Fruit fly (Drosophila melanogaster) whole organism, embryonic: Measurements from ENCODE around the gene CRAT.

ENCODE experiments used
- CG11696 ChIP-seq: fragments of 200-800 bp; sonication (Bioruptor generic); IDR thresholded peaks from 2 replicates; pipeline ENCODE4 v1.3.6; 2022; ENCODE audit warnings: missing biosample characterization, missing genetic modification characterization
- CG9215 ChIP-seq: fragments of 200-800 bp; sonication (Bioruptor generic); IDR thresholded peaks from 2 replicates; pipeline ENCODE4 v1.3.6; 2022; ENCODE audit warnings: missing biosample characterization, missing genetic modification characterization
- Dek ChIP-seq: fragments of 200-800 bp; sonication (Bioruptor generic); optimal IDR thresholded peaks from 3 replicates; lab custom pipeline; 2019; ENCODE audit warnings: missing biosample characterization, mild to moderate bottlenecking, missing genetic modification characterization, moderate library complexity
- Nf-YC ChIP-seq: fragments of 200-800 bp; optimal IDR thresholded peaks from 3 replicates; lab custom pipeline; 2019; ENCODE audit warnings: missing biosample characterization, mild to moderate bottlenecking, missing genetic modification characterization, moderate library complexity
- Rfx ChIP-seq: fragments of 200-800 bp; sonication (Bioruptor generic); IDR thresholded peaks from 2 replicates; pipeline ENCODE4 v1.3.6; 2022; ENCODE audit warnings: missing biosample characterization, missing genetic modification characterization

- no peak for TF ChIP-seq CG9215 (GFP tag; lab: Robert Waterston, UW)
- TF ChIP-seq Dek: no peak
- no peak for TF ChIP-seq CG11696 (GFP tag; lab: Robert Waterston, UW)
- peak; percentile 38 for TF ChIP-seq Nf-YC (tag; lab: Kevin White, UChicago)
- TF ChIP-seq Rfx (GFP tag; lab: Robert Waterston, UW): no peak
These were observed 4.3 kb upstream of the CRAT start, which contains the start of the genes CG1024 and TfIIFalpha for dm6 chr3R:6380129-6380528.
